Worm (Caenorhabditis elegans) whole organism, late embryonic: Measurements from ENCODE around the gene F21H7.5.

ENCODE experiments used
- C08G9.2 ChIP-seq: sonication (generic microtip); optimal IDR thresholded peaks from 2 replicates; lab custom pipeline; 2016; ENCODE audit warnings: mild to moderate bottlenecking, missing genetic modification characterization, moderate library complexity, missing compliant biosample characterization
- C38D4.7 ChIP-seq: fragments of 200-800 bp; sonication (Bioruptor generic); optimal IDR thresholded peaks from 2 replicates; lab custom pipeline; 2018; ENCODE audit warnings: mild to moderate bottlenecking, missing genetic modification characterization, moderate library complexity, missing compliant biosample characterization
- F13H6.1 ChIP-seq: sonication (generic microtip); optimal IDR thresholded peaks from 2 replicates; lab custom pipeline; 2016; ENCODE audit warnings: missing genetic modification characterization, missing compliant biosample characterization
- K02D7.2 ChIP-seq: sonication (generic microtip); optimal IDR thresholded peaks from 2 replicates; lab custom pipeline; 2017; ENCODE audit warnings: mild to moderate bottlenecking, missing genetic modification characterization, missing compliant biosample characterization
- K09A11.1 ChIP-seq: sonication (generic microtip); optimal IDR thresholded peaks from 2 replicates; lab custom pipeline; 2017; ENCODE audit warnings: antibody characterized with exemption, mild to moderate bottlenecking, missing genetic modification characterization, missing compliant biosample characterization; ENCODE audit not compliant: insufficient read depth
- T23F11.4 ChIP-seq: fragments of 200-800 bp; sonication (Bioruptor generic); optimal IDR thresholded peaks from 2 replicates; lab custom pipeline; 2018; ENCODE audit warnings: mild to moderate bottlenecking, missing genetic modification characterization, missing compliant biosample characterization
- Y22D7AL.16 ChIP-seq: sonication (generic microtip); optimal IDR thresholded peaks from 2 replicates; lab custom pipeline; 2016; ENCODE audit warnings: missing genetic modification characterization, missing compliant biosample characterization
- ceh-18 ChIP-seq: sonication (generic microtip); optimal IDR thresholded peaks from 2 replicates; lab custom pipeline; 2016; ENCODE audit warnings: missing genetic modification characterization, missing compliant biosample characterization
- ceh-30 ChIP-seq: fragments of 150-350 bp; optimal IDR thresholded peaks from 2 replicates; lab custom pipeline; 2014; ENCODE audit warnings: missing biosample characterization, missing genetic modification characterization
- ceh-31 ChIP-seq: sonication (generic microtip); optimal IDR thresholded peaks from 2 replicates; lab custom pipeline; 2016; ENCODE audit warnings: missing genetic modification characterization, missing compliant biosample characterization
- ceh-34 ChIP-seq: sonication (generic microtip); optimal IDR thresholded peaks from 2 replicates; lab custom pipeline; 2016; ENCODE audit warnings: mild to moderate bottlenecking, missing genetic modification characterization, missing compliant biosample characterization
- ceh-45 ChIP-seq: fragments of 200-800 bp; sonication (Bioruptor generic); IDR thresholded peaks from 2 replicates; pipeline ENCODE4 v1.3.6; 2022; ENCODE audit warnings: missing genetic modification reagents, missing genetic modification characterization, missing compliant biosample characterization
- ceh-48 ChIP-seq: sonication (generic microtip); optimal IDR thresholded peaks from 2 replicates; lab custom pipeline; 2016; ENCODE audit warnings: missing genetic modification characterization, inconsistent platforms, missing compliant biosample characterization
- ceh-9 ChIP-seq: sonication (generic microtip); optimal IDR thresholded peaks from 2 replicates; lab custom pipeline; 2016; ENCODE audit warnings: mild to moderate bottlenecking, missing genetic modification characterization, inconsistent platforms, missing compliant biosample characterization
- che-1 ChIP-seq: sonication (generic microtip); optimal IDR thresholded peaks from 2 replicates; lab custom pipeline; 2016; ENCODE audit warnings: mild to moderate bottlenecking, missing genetic modification characterization, missing compliant biosample characterization
- dve-1 ChIP-seq: sonication (generic microtip); optimal IDR thresholded peaks from 2 replicates; lab custom pipeline; 2017; ENCODE audit warnings: antibody characterized with exemption, mild to moderate bottlenecking, missing genetic modification characterization, missing compliant biosample characterization
- elt-2 ChIP-seq: sonication (generic microtip); optimal IDR thresholded peaks from 2 replicates; lab custom pipeline; 2016; ENCODE audit warnings: missing genetic modification reagents, missing genetic modification characterization, missing compliant biosample characterization
- ets-4 ChIP-seq: sonication (generic microtip); optimal IDR thresholded peaks from 2 replicates; lab custom pipeline; 2016; ENCODE audit warnings: missing genetic modification characterization, missing compliant biosample characterization
- fax-1 ChIP-seq: sonication (generic microtip); optimal IDR thresholded peaks from 2 replicates; lab custom pipeline; 2016; ENCODE audit warnings: missing genotype, missing genetic modification characterization, missing compliant biosample characterization
- fkh-10 ChIP-seq: fragments of 150-350 bp; optimal IDR thresholded peaks from 2 replicates; lab custom pipeline; 2014; ENCODE audit warnings: missing biosample characterization, missing genetic modification reagents, missing genetic modification characterization
- hlh-13 ChIP-seq: fragments of 200-800 bp; sonication (Bioruptor generic); optimal IDR thresholded peaks from 2 replicates; lab custom pipeline; 2018; ENCODE audit warnings: mild to moderate bottlenecking, missing genetic modification characterization, missing compliant biosample characterization
- hlh-15 ChIP-seq: sonication (generic microtip); optimal IDR thresholded peaks from 2 replicates; lab custom pipeline; 2016; ENCODE audit warnings: missing genetic modification characterization, missing compliant biosample characterization
- hlh-30 ChIP-seq: sonication (generic microtip); optimal IDR thresholded peaks from 2 replicates; lab custom pipeline; 2017; ENCODE audit warnings: antibody characterized with exemption, missing genetic modification characterization, missing compliant biosample characterization; ENCODE audit not compliant: insufficient read depth
- hlh-6 ChIP-seq: sonication (generic microtip); optimal IDR thresholded peaks from 2 replicates; lab custom pipeline; 2016; ENCODE audit warnings: missing genotype, missing genetic modification characterization, missing compliant biosample characterization
- lim-6 ChIP-seq: sonication (generic microtip); optimal IDR thresholded peaks from 2 replicates; lab custom pipeline; 2016; ENCODE audit warnings: missing genetic modification characterization, missing compliant biosample characterization
- lin-11 ChIP-seq: fragments of 200-800 bp; sonication (Bioruptor generic); optimal IDR thresholded peaks from 2 replicates; lab custom pipeline; 2018; ENCODE audit warnings: mild to moderate bottlenecking, missing genetic modification characterization, missing compliant biosample characterization
- mec-3 ChIP-seq: sonication (generic microtip); optimal IDR thresholded peaks from 2 replicates; lab custom pipeline; 2016; ENCODE audit warnings: borderline replicate concordance, missing genetic modification characterization, missing compliant biosample characterization
- nfya-1 ChIP-seq: sonication (generic microtip); optimal IDR thresholded peaks from 2 replicates; lab custom pipeline; 2017; ENCODE audit warnings: missing genetic modification characterization, mild to moderate bottlenecking, missing compliant biosample characterization, antibody characterized with exemption, moderate library complexity
- npax-4 ChIP-seq: sonication (generic microtip); optimal IDR thresholded peaks from 2 replicates; lab custom pipeline; 2016; ENCODE audit warnings: missing genetic modification characterization, missing compliant biosample characterization
- odd-2 ChIP-seq: sonication (generic microtip); optimal IDR thresholded peaks from 2 replicates; lab custom pipeline; 2017; ENCODE audit warnings: antibody characterized with exemption, mild to moderate bottlenecking, missing genetic modification characterization, missing compliant biosample characterization
- pat-9 ChIP-seq: fragments of 200-800 bp; sonication (Bioruptor generic); optimal IDR thresholded peaks from 2 replicates; lab custom pipeline; 2018; ENCODE audit warnings: mild to moderate bottlenecking, missing genetic modification characterization, moderate library complexity, missing compliant biosample characterization
- pax-1 ChIP-seq: fragments of 150-350 bp; optimal IDR thresholded peaks from 2 replicates; lab custom pipeline; 2014; ENCODE audit warnings: missing biosample characterization, missing genetic modification characterization
- pha-2 ChIP-seq: sonication (generic microtip); optimal IDR thresholded peaks from 2 replicates; lab custom pipeline; 2017; ENCODE audit warnings: mild to moderate bottlenecking, missing genetic modification characterization, missing compliant biosample characterization
- pha-4 ChIP-seq: fragments of 150-350 bp; optimal IDR thresholded peaks from 2 replicates; lab custom pipeline; 2018; ENCODE audit warnings: missing biosample characterization, missing genetic modification reagents, missing genetic modification characterization
- pros-1 ChIP-seq: fragments of 150-350 bp; optimal IDR thresholded peaks from 2 replicates; lab custom pipeline; 2014; ENCODE audit warnings: missing biosample characterization, missing genetic modification reagents, missing genetic modification characterization
- ref-2 ChIP-seq: sonication (generic microtip); optimal IDR thresholded peaks from 2 replicates; lab custom pipeline; 2016; ENCODE audit warnings: missing genetic modification characterization, missing compliant biosample characterization
- ttx-3 ChIP-seq: sonication (generic microtip); optimal IDR thresholded peaks from 2 replicates; lab custom pipeline; 2016; ENCODE audit warnings: missing genetic modification reagents, missing genetic modification characterization, missing compliant biosample characterization
- unc-42 ChIP-seq: sonication (generic microtip); optimal IDR thresholded peaks from 2 replicates; lab custom pipeline; 2016; ENCODE audit warnings: missing genotype, missing genetic modification characterization, missing compliant biosample characterization
- unc-55 ChIP-seq: sonication (generic microtip); optimal IDR thresholded peaks from 2 replicates; lab custom pipeline; 2017; ENCODE audit warnings: missing biosample characterization, missing genetic modification reagents, missing genetic modification characterization
- zip-5 ChIP-seq: sonication (generic microtip); optimal IDR thresholded peaks from 2 replicates; lab custom pipeline; 2016; ENCODE audit warnings: missing genetic modification characterization, missing compliant biosample characterization
- ztf-16 ChIP-seq: sonication (generic microtip); optimal IDR thresholded peaks from 2 replicates; lab custom pipeline; 2017; ENCODE audit warnings: missing genetic modification characterization, missing compliant biosample characterization

Gene F21H7.5

ce11 chrV:16256395-16256794 lies 19.1 kb downstream of the F21H7.5 start, which contains the start of gene bgnt-1.3:
bgnt-1.3 (minus strand) TSS chrV:16256495.
- TF ChIP-seq pat-9 (tag; lab: Kevin White, UChicago) (no peak), ceh-9 (tag; lab: Kevin White, UChicago) (no peak), ztf-16 (no peak), fax-1 (tag; lab: Kevin White, UChicago) (no peak), fkh-10 (GFP tag; lab: Kevin White, UChicago) (no peak), pha-4 (tag; lab: Kevin White, UChicago) (no peak), lin-11 (tag; lab: Kevin White, UChicago) (no peak), elt-2 (tag; lab: Kevin White, UChicago) (no peak), pros-1 (tag; lab: Kevin White, UChicago) (no peak), unc-55 (GFP tag; lab: Kevin White, UChicago) (no peak), unc-42 (tag; lab: Kevin White, UChicago) (no peak), C08G9.2 (tag; lab: Kevin White, UChicago) (no peak), C38D4.7 (no peak), nfya-1 (tag; lab: Kevin White, UChicago) (no peak), T23F11.4 (GFP tag; lab: Kevin White, UChicago) (no peak)

- TF ChIP-seq pha-4 (tag; lab: Kevin White, UChicago) (no peak), hlh-13 (GFP tag; lab: Kevin White, UChicago) (no peak)
These were observed 20.8 kb downstream of the F21H7.5 start, which contains the start of gene nhr-218 for ce11 chrV:16258142-16258541. nhr-218 (plus strand) TSS chrV:16258442.

ce11 chrV:16259684-16260083 lies 22.4 kb downstream of the F21H7.5 start, which contains the start of gene nhr-127:
nhr-127 (plus strand) TSS chrV:16259984.
- TF ChIP-seq mec-3 (tag; lab: Kevin White, UChicago) (no peak), K02D7.2 (tag; lab: Kevin White, UChicago) (no peak), dve-1 (tag; lab: Kevin White, UChicago) (no peak), fkh-10 (GFP tag; lab: Kevin White, UChicago) (no peak), lim-6 (tag; lab: Kevin White, UChicago) (no peak), pha-4 (tag; lab: Kevin White, UChicago) (no peak), ttx-3 (no peak), Y22D7AL.16 (tag; lab: Kevin White, UChicago) (no peak), ceh-34 (tag; lab: Kevin White, UChicago) (no peak), npax-4 (tag; lab: Kevin White, UChicago) (no peak), ceh-48 (tag; lab: Kevin White, UChicago) (no peak), ztf-16 (no peak), zip-5 (tag; lab: Kevin White, UChicago) (no peak), hlh-6 (tag; lab: Kevin White, UChicago) (no peak), pat-9 (tag; lab: Kevin White, UChicago) (no peak), hlh-13 (GFP tag; lab: Kevin White, UChicago) (no peak), pha-2 (tag; lab: Kevin White, UChicago) (no peak), C08G9.2 (tag; lab: Kevin White, UChicago) (no peak), T23F11.4 (GFP tag; lab: Kevin White, UChicago) (no peak), che-1 (no peak)

ce11 chrV:16266514-16266913 lies 29.2 kb downstream of the F21H7.5 start, which contains the start of gene T13F3.4:
T13F3.4 (minus strand) TSS chrV:16266614.
- no peak for TF ChIP-seq K09A11.1 (tag; lab: Kevin White, UChicago)
- TF ChIP-seq hlh-15, result no peak
- no peak for TF ChIP-seq pax-1 (tag; lab: Kevin White, UChicago)
- no peak for TF ChIP-seq dve-1 (tag; lab: Kevin White, UChicago)
- TF ChIP-seq K02D7.2 (tag; lab: Kevin White, UChicago), result no peak
- no peak for TF ChIP-seq ref-2 (tag; lab: Kevin White, UChicago)
- no peak for TF ChIP-seq ets-4 (tag; lab: Kevin White, UChicago)
- TF ChIP-seq unc-42 (tag; lab: Kevin White, UChicago), result no peak
- TF ChIP-seq F13H6.1 (tag; lab: Kevin White, UChicago), result no peak
- no peak for TF ChIP-seq hlh-30 (tag; lab: Kevin White, UChicago)
- TF ChIP-seq nfya-1 (tag; lab: Kevin White, UChicago), result no peak
- no peak for TF ChIP-seq ceh-30 (tag; lab: Kevin White, UChicago)
- TF ChIP-seq ceh-18 (tag; lab: Kevin White, UChicago), result no peak
- no peak for TF ChIP-seq odd-2
- no peak for TF ChIP-seq ceh-48 (tag; lab: Kevin White, UChicago)
- TF ChIP-seq ceh-31 (tag; lab: Kevin White, UChicago), result no peak
- TF ChIP-seq ceh-45 (GFP tag; lab: Robert Waterston, UW), result no peak
- no peak for TF ChIP-seq ttx-3
- no peak for TF ChIP-seq ztf-16
- no peak for TF ChIP-seq fax-1 (tag; lab: Kevin White, UChicago)
- TF ChIP-seq, all 69 proteins: peak for 0
